Fruit fly (Drosophila melanogaster) whole organism, prepupa: ENCODE results near the gene Chmp1.

ENCODE experiments used
- Blimp-1 ChIP-seq: fragments of 200-800 bp; sonication (Bioruptor generic); optimal IDR thresholded peaks from 3 replicates; lab custom pipeline; 2017; ENCODE audit warnings: missing biosample characterization, missing genetic modification characterization, mild to moderate bottlenecking, moderate library complexity, missing genetic modification reagents
- CG10631 ChIP-seq: fragments of 200-800 bp; sonication (Bioruptor generic); optimal IDR thresholded peaks from 2 replicates; lab custom pipeline; 2016; ENCODE audit warnings: missing biosample characterization, missing genetic modification characterization
- CG10669 ChIP-seq: fragments of 200-800 bp; sonication (Bioruptor generic); optimal IDR thresholded peaks from 3 replicates; lab custom pipeline; 2018; ENCODE audit warnings: missing biosample characterization, mild to moderate bottlenecking, missing genetic modification characterization, moderate library complexity
- CG11762 ChIP-seq: fragments of 200-800 bp; sonication (Bioruptor generic); optimal IDR thresholded peaks from 3 replicates; lab custom pipeline; 2016; ENCODE audit warnings: missing biosample characterization, missing genetic modification characterization; ENCODE audit not compliant: insufficient read depth
- CG11902 ChIP-seq: fragments of 200-800 bp; sonication (Bioruptor generic); optimal IDR thresholded peaks from 3 replicates; lab custom pipeline; 2016; ENCODE audit warnings: missing biosample characterization, missing genetic modification characterization
- CG1621 ChIP-seq: fragments of 200-800 bp; sonication (Bioruptor generic); optimal IDR thresholded peaks from 3 replicates; lab custom pipeline; 2018; ENCODE audit warnings: missing biosample characterization, mild to moderate bottlenecking, missing genetic modification characterization
- CG16779 ChIP-seq: fragments of 200-800 bp; sonication (Bioruptor generic); optimal IDR thresholded peaks from 3 replicates; lab custom pipeline; 2017; ENCODE audit warnings: missing biosample characterization, mild to moderate bottlenecking, missing genetic modification characterization
- CG3032 ChIP-seq: fragments of 200-800 bp; optimal IDR thresholded peaks from 2 replicates; lab custom pipeline; 2019; ENCODE audit warnings: missing biosample characterization, mild to moderate bottlenecking, missing genetic modification characterization, moderate library complexity
- CG31627 ChIP-seq: fragments of 200-800 bp; sonication (Bioruptor generic); optimal IDR thresholded peaks from 3 replicates; lab custom pipeline; 2016; ENCODE audit warnings: missing biosample characterization, missing genetic modification characterization
- CG32006 ChIP-seq: fragments of 200-800 bp; sonication (Bioruptor generic); optimal IDR thresholded peaks from 3 replicates; lab custom pipeline; 2017; ENCODE audit warnings: missing biosample characterization, mild to moderate bottlenecking, missing genetic modification characterization
- CG34406 ChIP-seq: fragments of 200-800 bp; sonication (Bioruptor generic); optimal IDR thresholded peaks from 3 replicates; lab custom pipeline; 2016; ENCODE audit warnings: missing biosample characterization, missing genetic modification characterization
- CG3919 ChIP-seq: fragments of 200-800 bp; sonication (Bioruptor generic); optimal IDR thresholded peaks from 3 replicates; lab custom pipeline; 2016; ENCODE audit warnings: missing biosample characterization, missing genetic modification characterization
- CG4318 ChIP-seq: fragments of 200-800 bp; sonication (Bioruptor generic); optimal IDR thresholded peaks from 3 replicates; lab custom pipeline; 2017; ENCODE audit warnings: missing biosample characterization, mild to moderate bottlenecking, missing genetic modification characterization
- CG6163 ChIP-seq: fragments of 200-800 bp; sonication (Bioruptor generic); IDR thresholded peaks from 3 replicates; pipeline ENCODE4 v1.3.6; 2022; ENCODE audit warnings: missing biosample characterization, missing genetic modification characterization
- CG6792 ChIP-seq: fragments of 200-800 bp; sonication (Bioruptor generic); optimal IDR thresholded peaks from 3 replicates; lab custom pipeline; 2016; ENCODE audit warnings: missing biosample characterization, missing genetic modification characterization
- CG6808 ChIP-seq: fragments of 200-800 bp; sonication (Bioruptor generic); optimal IDR thresholded peaks from 3 replicates; lab custom pipeline; 2017; ENCODE audit warnings: missing biosample characterization, missing genetic modification characterization, mild to moderate bottlenecking, moderate library complexity, missing genetic modification reagents
- CG6854 ChIP-seq: fragments of 200-800 bp; sonication (Bioruptor generic); optimal IDR thresholded peaks from 2 replicates; lab custom pipeline; 2017; ENCODE audit warnings: missing biosample characterization, mild to moderate bottlenecking, missing genetic modification characterization
- CG7368 ChIP-seq: fragments of 200-800 bp; sonication (Bioruptor generic); optimal IDR thresholded peaks from 3 replicates; lab custom pipeline; 2016; ENCODE audit warnings: missing biosample characterization, missing genetic modification characterization
- CG8319 ChIP-seq: fragments of 200-800 bp; sonication (Bioruptor generic); optimal IDR thresholded peaks from 3 replicates; lab custom pipeline; 2016; ENCODE audit warnings: missing biosample characterization, missing genetic modification characterization
- CG8632 ChIP-seq: fragments of 200-800 bp; sonication (Bioruptor generic); optimal IDR thresholded peaks from 3 replicates; lab custom pipeline; 2016; ENCODE audit warnings: missing biosample characterization, missing genetic modification characterization
- CG9139 ChIP-seq: fragments of 200-800 bp; sonication (Bioruptor generic); optimal IDR thresholded peaks from 3 replicates; lab custom pipeline; 2017; ENCODE audit warnings: missing biosample characterization, mild to moderate bottlenecking, missing genetic modification characterization
- Eip75B ChIP-seq: fragments of 200-800 bp; sonication (Bioruptor generic); optimal IDR thresholded peaks from 3 replicates; lab custom pipeline; 2016; ENCODE audit warnings: missing biosample characterization, missing genetic modification characterization
- Eip93F ChIP-seq: fragments of 200-800 bp; sonication (Bioruptor generic); optimal IDR thresholded peaks from 2 replicates; lab custom pipeline; 2016; ENCODE audit warnings: missing biosample characterization, mild to moderate bottlenecking, missing genetic modification characterization
- Ets21C ChIP-seq: fragments of 200-800 bp; sonication (Bioruptor generic); optimal IDR thresholded peaks from 3 replicates; lab custom pipeline; 2016; ENCODE audit warnings: missing biosample characterization, missing genetic modification characterization
- Ets96B ChIP-seq: fragments of 200-800 bp; optimal IDR thresholded peaks from 2 replicates; lab custom pipeline; 2019; ENCODE audit warnings: missing biosample characterization, mild to moderate bottlenecking, missing genetic modification characterization, moderate library complexity
- Gug ChIP-seq: fragments of 200-800 bp; sonication (Bioruptor generic); IDR thresholded peaks from 2 replicates; pipeline ENCODE4 v1.3.6; 2022; ENCODE audit warnings: missing biosample characterization, missing genetic modification characterization
- Hr38 ChIP-seq: sonication (Bioruptor generic); optimal IDR thresholded peaks from 2 replicates; lab custom pipeline; 2016; ENCODE audit warnings: missing biosample characterization, missing genetic modification characterization
- Hr39 ChIP-seq: fragments of 200-800 bp; sonication (Bioruptor generic); optimal IDR thresholded peaks from 2 replicates; lab custom pipeline; 2016; ENCODE audit warnings: missing biosample characterization, missing genetic modification characterization
- Hr4 ChIP-seq: fragments of 200-800 bp; sonication (Bioruptor generic); optimal IDR thresholded peaks from 3 replicates; lab custom pipeline; 2016; ENCODE audit warnings: missing biosample characterization, missing genetic modification characterization
- Lpt ChIP-seq: fragments of 200-800 bp; sonication (Bioruptor generic); optimal IDR thresholded peaks from 3 replicates; lab custom pipeline; 2016; ENCODE audit warnings: missing biosample characterization, missing genetic modification characterization
- Met ChIP-seq: fragments of 200-800 bp; sonication (Bioruptor generic); optimal IDR thresholded peaks from 3 replicates; lab custom pipeline; 2016; ENCODE audit warnings: missing biosample characterization, missing genetic modification characterization
- OdsH ChIP-seq: fragments of 200-800 bp; sonication (Bioruptor generic); optimal IDR thresholded peaks from 3 replicates; lab custom pipeline; 2016; ENCODE audit warnings: missing biosample characterization, missing genetic modification characterization
- Smox ChIP-seq: fragments of 200-800 bp; sonication (Bioruptor generic); optimal IDR thresholded peaks from 3 replicates; lab custom pipeline; 2016; ENCODE audit warnings: missing biosample characterization, missing genetic modification characterization
- Sox102F ChIP-seq: fragments of 200-800 bp; sonication (Bioruptor generic); optimal IDR thresholded peaks from 2 replicates; lab custom pipeline; 2016; ENCODE audit warnings: missing biosample characterization, mild to moderate bottlenecking, missing genetic modification characterization
- Sox14 ChIP-seq: fragments of 200-800 bp; sonication (Bioruptor generic); optimal IDR thresholded peaks from 3 replicates; lab custom pipeline; 2016; ENCODE audit warnings: missing biosample characterization, missing genetic modification characterization
- Sox15 ChIP-seq: fragments of 200-800 bp; sonication (Bioruptor generic); optimal IDR thresholded peaks from 3 replicates; lab custom pipeline; 2016; ENCODE audit warnings: missing biosample characterization, missing genetic modification characterization
- achi ChIP-seq: fragments of 200-800 bp; sonication (Bioruptor generic); optimal IDR thresholded peaks from 3 replicates; lab custom pipeline; 2016; ENCODE audit warnings: missing biosample characterization, missing genetic modification characterization
- acj6 ChIP-seq: fragments of 200-800 bp; sonication (Bioruptor generic); optimal IDR thresholded peaks from 3 replicates; lab custom pipeline; 2016; ENCODE audit warnings: missing biosample characterization, missing genetic modification characterization
- cyc ChIP-seq: fragments of 200-800 bp; sonication (Bioruptor generic); optimal IDR thresholded peaks from 3 replicates; lab custom pipeline; 2016; ENCODE audit warnings: missing biosample characterization, missing genetic modification characterization
- dac ChIP-seq: fragments of 200-800 bp; sonication (Bioruptor generic); optimal IDR thresholded peaks from 2 replicates; lab custom pipeline; 2017; ENCODE audit warnings: missing biosample characterization, mild to moderate bottlenecking, missing genetic modification characterization
- dsx ChIP-seq: fragments of 200-800 bp; optimal IDR thresholded peaks from 3 replicates; lab custom pipeline; 2019; ENCODE audit warnings: missing biosample characterization, mild to moderate bottlenecking, missing genetic modification characterization, moderate library complexity; ENCODE audit not compliant: poor library complexity, severe bottlenecking
- eg ChIP-seq: fragments of 200-800 bp; sonication (Bioruptor generic); IDR thresholded peaks from 3 replicates; pipeline ENCODE4 v1.3.6; 2022; ENCODE audit warnings: missing biosample characterization, missing genetic modification characterization
- esn ChIP-seq: fragments of 200-800 bp; sonication (Bioruptor generic); optimal IDR thresholded peaks from 2 replicates; lab custom pipeline; 2016; ENCODE audit warnings: missing biosample characterization, mild to moderate bottlenecking, missing genetic modification characterization, moderate library complexity
- fd59A ChIP-seq: fragments of 200-800 bp; sonication (Bioruptor generic); optimal IDR thresholded peaks from 2 replicates; lab custom pipeline; 2017; ENCODE audit warnings: missing biosample characterization, mild to moderate bottlenecking, missing genetic modification characterization, missing genetic modification reagents
- fkh ChIP-seq: fragments of 200-800 bp; sonication (Bioruptor generic); optimal IDR thresholded peaks from 3 replicates; lab custom pipeline; 2017; ENCODE audit warnings: missing biosample characterization, mild to moderate bottlenecking, missing genetic modification characterization, moderate library complexity
- lz ChIP-seq: fragments of 200-800 bp; sonication (Bioruptor generic); optimal IDR thresholded peaks from 3 replicates; lab custom pipeline; 2016; ENCODE audit warnings: missing biosample characterization, missing genetic modification characterization
- pdm3 ChIP-seq: fragments of 200-800 bp; sonication (Bioruptor generic); optimal IDR thresholded peaks from 3 replicates; lab custom pipeline; 2016; ENCODE audit warnings: missing biosample characterization, missing genetic modification characterization
- salr ChIP-seq, 2 experiments: fragments of 200-800 bp; sonication (Bioruptor generic); optimal IDR thresholded peaks; 3 replicates each; lab custom pipeline; 2016 to 2018; ENCODE audit warnings: missing biosample characterization in 2 of 2, missing genetic modification characterization in 2 of 2, mild to moderate bottlenecking in 1 of 2
- spab ChIP-seq: fragments of 200-800 bp; sonication (Bioruptor generic); optimal IDR thresholded peaks from 2 replicates; lab custom pipeline; 2017; ENCODE audit warnings: missing biosample characterization, mild to moderate bottlenecking, missing genetic modification characterization, missing genetic modification reagents
- ss ChIP-seq, 2 experiments: fragments of 200-800 bp; sonication (Bioruptor generic); optimal IDR thresholded peaks; 2 replicates in 1 of 2; 3 replicates in 1 of 2; lab custom pipeline; 2017 to 2018; ENCODE audit warnings: mild to moderate bottlenecking in 2 of 2, missing biosample characterization in 2 of 2, missing genetic modification characterization in 2 of 2, moderate library complexity in 1 of 2
- topi ChIP-seq: fragments of 200-800 bp; sonication (Bioruptor generic); optimal IDR thresholded peaks from 3 replicates; lab custom pipeline; 2016; ENCODE audit warnings: missing biosample characterization, missing genetic modification characterization

Chmp1 gene

DNA sequence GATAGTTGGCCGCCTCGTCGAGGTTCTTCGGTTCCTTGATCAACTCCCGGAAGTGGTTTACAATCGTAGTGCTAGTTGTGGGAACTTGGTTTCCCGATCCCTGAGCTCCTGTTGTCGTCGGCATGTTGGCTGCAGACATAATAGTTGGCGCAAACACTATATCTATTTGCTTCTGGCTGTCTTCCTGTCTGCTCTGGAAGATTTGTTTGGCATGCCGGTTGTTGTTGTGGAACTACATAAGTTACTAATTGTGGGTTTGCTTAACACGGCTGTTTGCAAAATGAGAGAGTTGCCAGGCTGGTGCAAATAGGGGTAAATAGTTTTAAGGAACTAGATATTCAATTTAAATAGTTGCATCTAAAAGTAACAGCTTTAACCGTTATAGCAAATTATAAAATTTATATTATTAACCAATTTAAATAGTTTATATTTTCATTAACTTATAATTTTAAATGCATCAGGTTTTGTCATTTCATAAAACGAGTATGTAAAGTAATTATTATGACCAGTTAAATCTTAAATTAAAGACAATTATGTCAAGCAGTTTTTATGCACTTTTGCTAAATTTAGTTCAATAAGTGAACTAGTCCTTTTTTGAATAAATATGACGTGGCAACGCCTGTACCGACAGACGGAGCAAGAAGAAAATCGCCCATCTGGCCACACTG is 2.2 kb downstream of the Chmp1 start, which contains the start of the genes Sgf11 and CG32202:
Gene Sgf11 (minus strand): TSS at position 287 of the 668 bp plus-strand sequence.
Gene CG32202 (plus strand): TSS at position 635 of the 668 bp plus-strand sequence.
- TF ChIP-seq Blimp-1 (GFP tag; lab: Kevin White, UChicago) (no peak), spab (GFP tag; lab: Kevin White, UChicago) (no peak), Hr4 (peak; percentile 40), acj6 (GFP tag; lab: Kevin White, UChicago) (peak; percentile 58), CG10631 (GFP tag; lab: Kevin White, UChicago) (peak; percentile 70), pdm3 (GFP tag; lab: Kevin White, UChicago) (no peak), CG6163 (GFP tag; lab: Robert Waterston, UW) (no peak), Eip75B (GFP tag; lab: Kevin White, UChicago) (no peak), achi (GFP tag; lab: Kevin White, UChicago) (peak; percentile 69), eg (no peak), CG6792 (peak; percentile 35), CG6854 (GFP tag; lab: Kevin White, UChicago) (no peak), Ets96B (tag; lab: Kevin White, UChicago) (peak; percentile 61), fkh (peak; percentile 88), Smox (GFP tag; lab: Kevin White, UChicago) (no peak), CG31627 (no peak), cyc (GFP tag; lab: Kevin White, UChicago) (peak; percentile 31), Sox15 (GFP tag; lab: Kevin White, UChicago) (peak; percentile 40), ss (GFP tag; optimal IDR thresholded peaks at IDR 0.05; lab: Kevin White, UChicago) (no peak), Hr38 (GFP tag; lab: Kevin White, UChicago) (no peak), CG3032 (tag; lab: Kevin White, UChicago) (peak; percentile 68), CG9139 (GFP tag; lab: Kevin White, UChicago) (no peak), Eip93F (GFP tag; lab: Kevin White, UChicago) (no peak), lz (GFP tag; lab: Kevin White, UChicago) (peak; percentile 33), Gug (GFP tag; lab: Robert Waterston, UW) (peak; percentile 20; the same call in 1 of the 2 replicates), dsx (GFP tag; lab: Kevin White, UChicago) (peak; percentile 57), CG1621 (no peak), CG6808 (no peak), topi (GFP tag; lab: Kevin White, UChicago) (no peak), Sox14 (peak; percentile 36), CG11902 (peak; percentile 21), OdsH (GFP tag; lab: Kevin White, UChicago) (peak; percentile 67), salr (GFP tag; optimal IDR thresholded peaks at IDR 0.05; lab: Kevin White, UChicago) (no peak), CG4318 (GFP tag; lab: Kevin White, UChicago) (no peak), Hr39 (GFP tag; lab: Kevin White, UChicago) (peak; percentile 36), CG34406 (GFP tag; lab: Kevin White, UChicago) (peak; percentile 71), CG3919 (GFP tag; lab: Kevin White, UChicago) (no peak), CG8632 (GFP tag; lab: Kevin White, UChicago) (peak; percentile 57), fd59A (no peak), Sox102F (GFP tag; lab: Kevin White, UChicago) (no peak), Ets21C (no peak), CG16779 (tag; lab: Kevin White, UChicago) (no peak), CG32006 (GFP tag; lab: Kevin White, UChicago) (no peak), CG8319 (GFP tag; lab: Kevin White, UChicago) (no peak), Lpt (GFP tag; lab: Kevin White, UChicago) (no peak), esn (GFP tag; lab: Kevin White, UChicago) (peak; percentile 58), CG10669 (GFP tag; lab: Kevin White, UChicago) (no peak), dac (GFP tag; lab: Kevin White, UChicago) (no peak), Met (GFP tag; lab: Kevin White, UChicago) (no peak), CG7368 (no peak), CG11762 (GFP tag; lab: Kevin White, UChicago) (no peak)
